Fruit fly (Drosophila melanogaster) whole organism, adult: ENCODE results near the gene CG17321.

ENCODE experiments used
- CG11617 ChIP-seq: fragments of 200-800 bp; sonication (Bioruptor generic); optimal IDR thresholded peaks from 2 replicates; lab custom pipeline; 2017; ENCODE audit warnings: mild to moderate bottlenecking, missing biosample characterization, missing genetic modification reagents, missing genetic modification characterization
- CG12768 ChIP-seq: fragments of 200-800 bp; sonication (Bioruptor generic); optimal IDR thresholded peaks from 2 replicates; lab custom pipeline; 2017; ENCODE audit warnings: missing biosample characterization, missing genetic modification characterization, mild to moderate bottlenecking, moderate library complexity, missing genetic modification reagents
- CG1620 ChIP-seq: fragments of 200-800 bp; sonication (Bioruptor generic); optimal IDR thresholded peaks from 2 replicates; lab custom pipeline; 2016; ENCODE audit warnings: missing biosample characterization, missing genetic modification characterization
- CG33017 ChIP-seq: fragments of 200-800 bp; sonication (Bioruptor generic); optimal IDR thresholded peaks from 2 replicates; lab custom pipeline; 2018; ENCODE audit warnings: missing biosample characterization, mild to moderate bottlenecking, missing genetic modification characterization, moderate library complexity
- CG5204 ChIP-seq: fragments of 200-800 bp; sonication (Bioruptor generic); optimal IDR thresholded peaks from 2 replicates; lab custom pipeline; 2016; ENCODE audit warnings: missing biosample characterization, missing genetic modification characterization
- CG7045 ChIP-seq: fragments of 200-800 bp; sonication (Bioruptor generic); optimal IDR thresholded peaks from 2 replicates; lab custom pipeline; 2017; ENCODE audit warnings: missing biosample characterization, mild to moderate bottlenecking, missing genetic modification characterization
- Crg-1 ChIP-seq: fragments of 200-800 bp; sonication (Bioruptor generic); optimal IDR thresholded peaks from 2 replicates; lab custom pipeline; 2016; ENCODE audit warnings: missing biosample characterization, missing genetic modification characterization
- Hr96 ChIP-seq: fragments of 200-800 bp; sonication (Bioruptor generic); optimal IDR thresholded peaks from 2 replicates; lab custom pipeline; 2016; ENCODE audit warnings: missing biosample characterization, missing genetic modification characterization
- bab1 ChIP-seq: fragments of 200-800 bp; sonication (Bioruptor generic); optimal IDR thresholded peaks from 3 replicates; lab custom pipeline; 2019; ENCODE audit warnings: missing biosample characterization, mild to moderate bottlenecking, missing genetic modification characterization, moderate library complexity
- cnc ChIP-seq, 2 experiments: fragments of >200 bp; optimal IDR thresholded peaks; 2 replicates each; lab custom pipeline; 2017
- kay ChIP-seq: fragments of 200-800 bp; sonication (Bioruptor generic); peaks from one replicate; lab custom pipeline; 2016; ENCODE audit warnings: missing biosample characterization, missing genetic modification characterization, borderline replicate concordance
- pad ChIP-seq: fragments of 200-800 bp; sonication (Bioruptor generic); optimal IDR thresholded peaks from 3 replicates; lab custom pipeline; 2017; ENCODE audit warnings: missing biosample characterization, missing genetic modification characterization, mild to moderate bottlenecking, moderate library complexity, missing genetic modification reagents
- toe ChIP-seq: fragments of 200-800 bp; sonication (Bioruptor generic); optimal IDR thresholded peaks from 2 replicates; lab custom pipeline; 2016; ENCODE audit warnings: missing biosample characterization, missing genetic modification characterization

DNA sequence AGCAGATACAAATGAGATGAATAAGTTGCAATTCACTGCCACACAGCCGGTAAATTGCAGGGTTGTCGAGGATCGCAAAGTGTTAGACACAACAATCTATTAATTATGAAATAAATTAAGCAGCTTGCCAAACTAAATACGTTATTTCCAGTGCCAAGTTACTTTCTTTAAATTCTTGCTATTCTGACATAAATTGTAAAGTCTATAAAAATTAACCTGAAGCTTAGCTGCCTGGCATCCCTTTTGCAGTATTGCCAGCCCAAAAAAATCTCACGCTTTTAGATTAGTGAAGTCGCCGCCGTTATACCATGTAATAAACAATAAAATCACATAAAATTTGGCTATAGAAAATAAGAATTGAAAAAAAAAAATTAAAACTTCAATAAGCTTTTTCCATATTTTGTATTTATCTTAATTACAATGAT lies 12.7 kb downstream of the CG17321 start:
- peak; percentile 95 for TF ChIP-seq toe
- peak; percentile 95 for TF ChIP-seq kay (GFP tag; lab: Kevin White, UChicago)
- TF ChIP-seq CG12768 (GFP tag; lab: Kevin White, UChicago): peak; percentile 95
- peak; percentile 86 to 90 for TF ChIP-seq cnc (optimal IDR thresholded peaks at IDR 0.05; lab: Kevin White, UChicago)
- TF ChIP-seq CG33017 (tag; lab: Kevin White, UChicago): peak; percentile 95
- peak; percentile 93 for TF ChIP-seq CG11617
- peak; percentile 93 for TF ChIP-seq CG7045 (GFP tag; lab: Kevin White, UChicago)
- TF ChIP-seq Hr96: peak; percentile 92
- TF ChIP-seq Crg-1 (GFP tag; lab: Kevin White, UChicago): peak; percentile 89
- TF ChIP-seq pad (GFP tag; lab: Kevin White, UChicago): peak; percentile 84
- peak; percentile 91 for TF ChIP-seq CG1620 (GFP tag; lab: Kevin White, UChicago)
- TF ChIP-seq bab1: peak; percentile 96
- TF ChIP-seq CG5204 (GFP tag; lab: Kevin White, UChicago): peak; percentile 93
